Worm (Caenorhabditis elegans): ENCODE results near the gene ZK546.5.
A peak's percentile ranks its signal among the peaks of the same experiment; 100 is the strongest.

Gene ZK546.5

ce11 chrII:4908160-4908559, 27.5 kb upstream of the ZK546.5 start (continued):
- TF ChIP-seq dmd-6 (GFP tag; IDR thresholded peaks at IDR 0.05) (0 out of 2 replicates have a peak, but pooled peaks have one; percentile 13), daf-8 (GFP tag; IDR thresholded peaks at IDR 0.05) (no peak), ceh-20 (GFP tag; IDR thresholded peaks at IDR 0.05) (peak; percentile 14; the same call in 1 of the 2 replicates), zfp-3 (GFP tag; conservative IDR thresholded peaks at IDR 0.05) (no peak), F10B5.3 (tag; optimal IDR thresholded peaks at IDR 0.05) (no peak), fkh-10 (GFP tag; optimal IDR thresholded peaks at IDR 0.05) (no peak), lin-29 (GFP tag; IDR thresholded peaks at IDR 0.05) (no peak), gei-8 (GFP tag; optimal IDR thresholded peaks at IDR 0.05) (no peak), lin-13 (GFP tag; optimal IDR thresholded peaks at IDR 0.05) (no peak), snpc-1.2 (GFP tag; IDR thresholded peaks at IDR 0.05) (no peak), mes-2 (tag; optimal IDR thresholded peaks at IDR 0.05; ENCODE audit: poor library complexity, severe bottlenecking) (peak; percentile 2), set-16 (GFP tag; IDR thresholded peaks at IDR 0.05) (no peak), nhr-28 (tag; optimal IDR thresholded peaks at IDR 0.05) (peak; percentile 32), unc-39 (tag; optimal IDR thresholded peaks at IDR 0.05) (no peak), dmd-8 (GFP tag; IDR thresholded peaks at IDR 0.05) (no peak), egl-27 (tag; optimal IDR thresholded peaks at IDR 0.05) (no peak), nhr-6 (tag; optimal IDR thresholded peaks at IDR 0.05) (no peak), nhr-25 (tag; optimal IDR thresholded peaks at IDR 0.05; ENCODE audit: borderline replicate concordance, insufficient read depth) (no peak), nhr-10 (tag; optimal IDR thresholded peaks at IDR 0.05) (no peak), egl-43 (GFP tag; IDR thresholded peaks at IDR 0.05) (peak; percentile 29; the same call in 1 of the 2 replicates), hif-1 (tag; optimal IDR thresholded peaks at IDR 0.05) (no peak), nhr-76 (tag; optimal IDR thresholded peaks at IDR 0.05) (no peak), aha-1 (tag) (peak; percentile 37), nhr-41 (GFP tag; IDR thresholded peaks at IDR 0.05) (no peak), ztf-7 (tag; optimal IDR thresholded peaks at IDR 0.05) (no peak), fos-1 (tag; optimal IDR thresholded peaks at IDR 0.05) (no peak), zip-2 (tag; optimal IDR thresholded peaks at IDR 0.05) (no peak), nhr-102 (tag; optimal IDR thresholded peaks at IDR 0.05) (no peak), dmd-9 (GFP tag; IDR thresholded peaks at IDR 0.05) (no peak), sdz-12 (GFP tag; optimal IDR thresholded peaks at IDR 0.05) (no peak), zag-1 (tag; optimal IDR thresholded peaks at IDR 0.05) (no peak), nhr-11 (tag; optimal IDR thresholded peaks at IDR 0.05) (no peak), aly-2 (tag; optimal IDR thresholded peaks at IDR 0.05) (no peak), madf-5 (GFP tag; IDR thresholded peaks at IDR 0.05) (no peak), ztf-11 (tag; optimal IDR thresholded peaks at IDR 0.05) (no peak), hlh-11 (tag; optimal IDR thresholded peaks at IDR 0.05) (peak; percentile 59), tag-97 (GFP tag; IDR thresholded peaks at IDR 0.05) (no peak), lin-39 (tag; optimal IDR thresholded peaks at IDR 0.05) (no peak), lin-15B (tag; optimal IDR thresholded peaks at IDR 0.05) (no peak), mep-1 (tag; optimal IDR thresholded peaks at IDR 0.05) (no peak), duxl-1 (tag; optimal IDR thresholded peaks at IDR 0.05; ENCODE audit: poor library complexity) (no peak), Y5F2A.4 (GFP tag; optimal IDR thresholded peaks at IDR 0.05) (no peak), unc-62 (GFP tag; optimal IDR thresholded peaks at IDR 0.05 in 1 of 2) (peak in 1 of 2 experiments; percentile 70), unc-62 (tag; optimal IDR thresholded peaks at IDR 0.05) (no peak)

- no peak for TF ChIP-seq ctbp-1 (GFP tag; IDR thresholded peaks at IDR 0.05)
- no peak for TF ChIP-seq hlh-11 (tag; optimal IDR thresholded peaks at IDR 0.05)
- no peak for TF ChIP-seq lin-13 (GFP tag; optimal IDR thresholded peaks at IDR 0.05)
- TF ChIP-seq ceh-20 (GFP tag; IDR thresholded peaks at IDR 0.05): no peak
- peak; percentile 10 for TF ChIP-seq unc-130 (GFP tag; optimal IDR thresholded peaks at IDR 0.05)
- TF ChIP-seq aly-2 (tag; optimal IDR thresholded peaks at IDR 0.05): no peak
- TF ChIP-seq dmd-9 (GFP tag; IDR thresholded peaks at IDR 0.05): no peak
- TF ChIP-seq nhr-41 (GFP tag; IDR thresholded peaks at IDR 0.05): no peak
- peak in 1 of 2 experiments; percentile 58 for TF ChIP-seq lsy-2 (tag; optimal IDR thresholded peaks at IDR 0.05)
- TF ChIP-seq Y75B8A.6 (GFP tag; IDR thresholded peaks at IDR 0.05): no peak
- TF ChIP-seq nhr-10 (tag; optimal IDR thresholded peaks at IDR 0.05): no peak
- no peak for TF ChIP-seq attf-4 (tag; optimal IDR thresholded peaks at IDR 0.05)
- TF ChIP-seq F49E8.2 (tag; optimal IDR thresholded peaks at IDR 0.05; ENCODE audit: borderline replicate concordance): peak; percentile 10
- TF ChIP-seq unc-62 (GFP tag; optimal IDR thresholded peaks at IDR 0.05 in 1 of 2): no peak
- no peak for TF ChIP-seq unc-62 (tag; optimal IDR thresholded peaks at IDR 0.05)
- TF ChIP-seq sdz-12 (GFP tag; optimal IDR thresholded peaks at IDR 0.05): no peak
- no peak for TF ChIP-seq Y5F2A.4 (GFP tag; optimal IDR thresholded peaks at IDR 0.05)
- TF ChIP-seq egl-43 (GFP tag; IDR thresholded peaks at IDR 0.05): no peak
- no peak for TF ChIP-seq nhr-237 (tag; optimal IDR thresholded peaks at IDR 0.05)
- no peak for TF ChIP-seq lin-38 (GFP tag; IDR thresholded peaks at IDR 0.05)
Observed at ce11 chrII:4914214-4914613, 21.4 kb upstream of the ZK546.5 start, which contains the start of gene R05F9.11. R05F9.11 (minus strand) TSS chrII:4914218.

Measured in whole organism, L4 larva.